Worm (Caenorhabditis elegans) whole organism, midembryonic: Measurements from ENCODE around the gene trpp-5.

Experiments used
- T22C8.4 ChIP-seq: fragments of 200-800 bp; sonication (Bioruptor generic); IDR thresholded peaks from 2 replicates; pipeline ENCODE4 v1.3.6; 2022; ENCODE audit warnings: missing genetic modification characterization, missing compliant biosample characterization
- cog-1 ChIP-seq: sonication (generic microtip); optimal IDR thresholded peaks from 2 replicates; lab custom pipeline; 2016; ENCODE audit warnings: missing genetic modification characterization, missing compliant biosample characterization
- flt-1 ChIP-seq: fragments of 200-800 bp; sonication (Bioruptor generic); IDR thresholded peaks from 2 replicates; pipeline ENCODE4 v1.3.6; 2022; ENCODE audit warnings: missing genetic modification characterization, missing compliant biosample characterization
- klf-2 ChIP-seq: fragments of 200-800 bp; sonication (Bioruptor generic); conservative IDR thresholded peaks from 2 replicates; pipeline ENCODE4 v1.3.6; 2022; ENCODE audit warnings: missing genetic modification reagents, missing genetic modification characterization, missing compliant biosample characterization
- med-1 ChIP-seq: sonication (generic microtip); optimal IDR thresholded peaks from 2 replicates; lab custom pipeline; 2017; ENCODE audit warnings: missing genetic modification characterization, mild to moderate bottlenecking, missing compliant biosample characterization, antibody characterized with exemption, missing genetic modification reagents; ENCODE audit not compliant: insufficient read depth
- ref-1 ChIP-seq: fragments of 200-800 bp; sonication (Bioruptor generic); conservative IDR thresholded peaks from 2 replicates; pipeline ENCODE4 v1.3.6; 2022; ENCODE audit warnings: missing genetic modification reagents, missing genetic modification characterization, missing compliant biosample characterization
- tab-1 ChIP-seq: fragments of 200-800 bp; sonication (Bioruptor generic); IDR thresholded peaks from 2 replicates; pipeline ENCODE4 v1.3.6; 2022; ENCODE audit warnings: missing genetic modification characterization, missing compliant biosample characterization
- ztf-23 ChIP-seq: fragments of 200-800 bp; sonication (Bioruptor generic); IDR thresholded peaks from 2 replicates; pipeline ENCODE4 v1.3.6; 2022; ENCODE audit warnings: missing genetic modification reagents, missing genetic modification characterization, missing compliant biosample characterization
- ztf-29 ChIP-seq: fragments of 200-800 bp; sonication (Bioruptor generic); IDR thresholded peaks from 2 replicates; pipeline ENCODE4 v1.3.6; 2022; ENCODE audit warnings: missing genetic modification reagents, missing genetic modification characterization, missing compliant biosample characterization

trpp-5 gene

DNA sequence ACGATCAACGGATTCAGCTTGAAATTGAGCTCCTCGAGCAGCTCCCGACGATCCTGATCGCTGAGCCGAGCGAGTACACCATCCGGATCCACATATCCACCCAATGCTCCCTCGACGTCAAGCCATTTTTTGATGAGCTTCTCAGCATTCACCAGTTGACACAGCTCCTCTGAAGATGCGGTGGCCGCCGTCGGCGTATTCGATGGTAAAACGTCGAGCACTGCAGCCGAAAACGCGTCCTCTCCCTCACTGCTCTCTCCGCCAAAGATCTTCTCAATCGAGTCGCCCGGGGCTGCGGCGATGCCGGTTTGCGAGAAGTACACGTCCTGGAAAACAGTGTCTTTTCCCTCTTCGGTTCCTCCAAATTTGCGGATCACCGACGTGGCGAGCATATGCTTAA is 12.4 kb upstream of the trpp-5 start:
- TF ChIP-seq T22C8.4 (no peak), med-1 (GFP tag; lab: Kevin White, UChicago) (no peak), ztf-29 (GFP tag; lab: Robert Waterston, UW) (no peak), cog-1 (no peak), tab-1 (GFP tag; lab: Robert Waterston, UW) (no peak)

DNA sequence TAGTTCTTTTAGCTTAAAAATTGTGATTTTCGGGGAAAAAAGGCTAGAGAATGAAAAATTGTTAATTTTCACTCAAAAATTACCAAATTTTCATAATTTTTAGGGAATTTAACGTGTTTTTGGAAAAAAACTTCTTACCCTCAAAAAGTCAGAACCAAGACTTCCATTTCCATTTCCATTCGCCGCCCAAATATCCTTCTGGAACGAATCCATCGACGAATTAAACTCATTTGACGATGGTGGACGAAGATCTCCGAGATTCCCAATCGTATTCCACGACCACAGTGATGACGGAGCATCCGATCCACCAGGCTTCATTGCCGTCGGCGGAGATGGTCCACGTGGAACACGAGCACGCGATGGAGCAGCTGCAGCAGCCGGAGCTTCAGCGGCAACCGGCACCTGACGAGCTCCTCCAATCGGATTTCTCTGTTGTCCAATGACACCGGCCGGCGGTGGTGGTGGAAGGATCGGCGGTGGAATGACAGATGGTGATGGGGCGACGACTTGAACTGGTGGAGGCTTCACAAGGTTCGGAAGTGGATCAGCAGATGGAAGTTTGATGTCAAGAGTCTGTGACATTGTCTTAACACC is 9.6 kb upstream of the trpp-5 start:
- no peak for TF ChIP-seq T22C8.4
- TF ChIP-seq klf-2 (GFP tag; lab: Robert Waterston, UW) = no peak
- no peak for TF ChIP-seq tab-1 (GFP tag; lab: Robert Waterston, UW)
- no peak for TF ChIP-seq med-1 (GFP tag; lab: Kevin White, UChicago)
- TF ChIP-seq flt-1 (GFP tag; lab: Robert Waterston, UW) = no peak
- TF ChIP-seq ztf-23 (GFP tag; lab: Robert Waterston, UW) = no peak
- TF ChIP-seq cog-1 = no peak
- TF ChIP-seq ztf-29 (GFP tag; lab: Robert Waterston, UW) = no peak
- TF ChIP-seq ref-1 (GFP tag; lab: Robert Waterston, UW) = no peak

DNA sequence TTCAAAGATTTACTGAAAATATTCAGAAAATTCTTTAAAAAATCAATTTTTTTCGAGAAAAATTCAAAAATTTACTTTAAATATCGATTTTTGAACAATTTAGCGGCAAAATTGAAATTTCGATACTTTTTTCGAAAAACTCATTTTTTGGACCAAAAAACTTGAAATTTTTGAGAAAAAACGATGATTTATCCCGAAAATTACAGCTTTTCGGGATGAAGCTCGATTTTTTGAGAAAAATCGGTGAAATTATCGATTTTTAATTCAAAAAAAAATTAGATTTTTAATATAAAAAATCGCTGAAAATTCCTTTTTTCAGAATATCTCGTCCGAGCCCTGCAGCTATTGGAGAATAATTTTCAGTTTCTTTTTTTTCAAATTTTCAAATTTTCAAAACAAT is 6.6 kb upstream of the trpp-5 start:
- TF ChIP-seq cog-1 = no peak
- 0 out of 2 replicates have a peak, but pooled peaks have one; percentile 6 for TF ChIP-seq T22C8.4
- TF ChIP-seq ztf-23 (GFP tag; lab: Robert Waterston, UW) = no peak
- TF ChIP-seq med-1 (GFP tag; lab: Kevin White, UChicago) = no peak
- no peak for TF ChIP-seq ztf-29 (GFP tag; lab: Robert Waterston, UW)
- TF ChIP-seq flt-1 (GFP tag; lab: Robert Waterston, UW) = no peak
- no peak for TF ChIP-seq ref-1 (GFP tag; lab: Robert Waterston, UW)
- no peak for TF ChIP-seq klf-2 (GFP tag; lab: Robert Waterston, UW)
- TF ChIP-seq tab-1 (GFP tag; lab: Robert Waterston, UW) = no peak

DNA sequence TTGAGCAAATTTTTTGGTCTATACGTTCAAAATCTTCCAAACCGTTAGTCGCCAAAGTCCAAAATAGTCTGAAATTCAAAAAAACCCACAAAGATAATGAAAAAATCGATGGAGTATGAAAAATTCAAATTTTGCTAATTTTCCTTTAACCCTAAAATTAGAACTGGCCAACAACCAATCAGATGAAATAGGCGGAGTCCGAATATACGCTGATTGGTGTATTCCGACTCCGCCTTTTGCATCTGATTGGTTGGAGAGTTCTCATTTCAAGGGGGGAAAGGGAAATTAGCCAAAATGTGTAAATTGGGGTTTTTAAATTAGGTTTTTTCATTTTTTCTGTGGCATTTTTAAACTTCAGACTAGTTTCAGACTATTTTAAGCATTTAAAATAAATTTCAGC is 2.4 kb upstream of the trpp-5 start:
- TF ChIP-seq cog-1 = no peak
- TF ChIP-seq T22C8.4 = no peak
- no peak for TF ChIP-seq ztf-29 (GFP tag; lab: Robert Waterston, UW)
- TF ChIP-seq ref-1 (GFP tag; lab: Robert Waterston, UW) = no peak
- TF ChIP-seq tab-1 (GFP tag; lab: Robert Waterston, UW) = no peak
- TF ChIP-seq ztf-23 (GFP tag; lab: Robert Waterston, UW) = no peak
- TF ChIP-seq klf-2 (GFP tag; lab: Robert Waterston, UW) = no peak
- TF ChIP-seq med-1 (GFP tag; lab: Kevin White, UChicago) = no peak
- no peak for TF ChIP-seq flt-1 (GFP tag; lab: Robert Waterston, UW)

DNA sequence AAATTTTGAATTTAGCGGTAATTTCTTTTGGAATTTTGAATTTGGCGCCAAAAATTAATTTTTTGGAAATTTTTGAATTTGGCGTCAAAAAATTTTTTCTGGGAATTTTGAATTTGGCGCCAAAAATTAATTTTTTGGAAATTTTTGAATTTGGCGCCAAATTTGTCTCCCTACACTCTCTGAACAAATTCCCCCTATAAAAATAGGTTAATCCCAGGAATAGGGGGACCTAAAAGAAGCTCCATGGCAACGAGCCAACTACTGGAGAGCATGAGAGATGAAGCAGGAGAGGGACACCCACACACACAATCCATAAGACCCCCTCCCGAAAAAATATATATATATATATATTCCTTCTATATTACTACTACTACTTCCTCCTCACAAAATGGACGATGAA is 740 bp upstream of the trpp-5 start, which contains the start of gene aqp-12:
TSS of gene aqp-12 (plus strand) at position 301 of the 400 bp plus-strand sequence.
- no peak for TF ChIP-seq ztf-23 (GFP tag; lab: Robert Waterston, UW)
- TF ChIP-seq flt-1 (GFP tag; lab: Robert Waterston, UW) = no peak
- no peak for TF ChIP-seq cog-1
- no peak for TF ChIP-seq ref-1 (GFP tag; lab: Robert Waterston, UW)
- TF ChIP-seq med-1 (GFP tag; lab: Kevin White, UChicago) = no peak
- TF ChIP-seq ztf-29 (GFP tag; lab: Robert Waterston, UW) = no peak
- TF ChIP-seq tab-1 (GFP tag; lab: Robert Waterston, UW) = no peak
- TF ChIP-seq klf-2 (GFP tag; lab: Robert Waterston, UW) = no peak
- TF ChIP-seq T22C8.4 = no peak

DNA sequence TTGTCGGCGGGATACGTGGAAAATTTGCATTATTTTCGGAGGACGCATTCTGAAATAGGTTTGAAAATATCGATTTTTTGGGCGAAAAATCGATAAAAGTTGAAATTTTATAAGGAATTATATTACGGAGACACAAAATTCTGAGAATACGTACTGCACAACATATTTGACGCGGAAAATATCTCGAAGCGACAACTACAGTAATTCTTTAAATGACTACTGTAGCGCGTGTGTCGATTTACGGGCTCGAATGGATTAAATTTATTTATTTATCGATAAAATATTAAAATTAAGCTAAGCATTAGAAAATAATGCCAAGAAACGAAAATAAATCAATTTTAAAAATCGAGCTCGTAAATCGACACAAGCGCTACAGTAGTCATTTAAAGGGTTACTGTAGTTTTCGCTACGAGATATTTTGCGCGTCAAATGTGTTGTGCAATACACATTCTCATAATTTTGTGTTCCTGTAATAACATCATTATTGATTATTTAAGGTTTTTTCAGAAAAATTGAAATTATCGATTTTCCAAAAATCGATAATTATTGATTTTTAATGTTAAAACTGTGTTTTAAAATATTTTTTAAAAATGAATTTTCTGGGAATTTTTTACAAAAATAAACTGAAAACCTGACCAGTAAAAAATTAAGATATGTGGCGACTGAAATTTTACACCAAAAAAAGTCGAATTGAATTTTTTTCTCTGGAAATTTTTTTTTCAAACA is 2.1 kb downstream of the trpp-5 start, which contains the start of gene polg-1:
TSS of gene polg-1 (minus strand) at position 51 of the 726 bp plus-strand sequence.
- TF ChIP-seq ztf-29 (GFP tag; lab: Robert Waterston, UW) = no peak
- TF ChIP-seq T22C8.4 = peak; percentile 80
- TF ChIP-seq cog-1 = no peak
- TF ChIP-seq med-1 (GFP tag; lab: Kevin White, UChicago) = no peak
- TF ChIP-seq ref-1 (GFP tag; lab: Robert Waterston, UW) = no peak
- TF ChIP-seq klf-2 (GFP tag; lab: Robert Waterston, UW) = 0 out of 2 replicates have a peak, but pooled peaks have one; percentile 21
- no peak for TF ChIP-seq flt-1 (GFP tag; lab: Robert Waterston, UW)
- TF ChIP-seq ztf-23 (GFP tag; lab: Robert Waterston, UW) = no peak

DNA sequence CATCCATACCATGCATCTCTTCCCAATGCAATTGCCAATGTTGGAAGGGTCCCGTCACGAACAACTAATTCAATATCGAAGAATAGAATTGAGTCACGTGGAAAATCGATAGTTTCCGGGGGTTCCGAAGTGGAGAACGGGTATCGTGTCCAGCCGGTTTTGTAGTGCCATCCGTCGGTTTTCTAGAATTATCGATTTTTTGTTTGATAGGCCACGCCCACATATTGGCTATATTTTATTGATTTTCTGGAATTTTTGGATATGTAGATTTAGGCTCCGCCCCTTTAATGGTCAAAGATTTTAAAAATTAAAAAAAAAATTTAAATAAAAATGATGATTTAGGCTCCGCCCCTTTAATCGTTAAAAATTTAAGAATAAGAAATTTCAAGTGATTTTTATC is 3.0 kb downstream of the trpp-5 start:
- TF ChIP-seq flt-1 (GFP tag; lab: Robert Waterston, UW) = no peak
- no peak for TF ChIP-seq klf-2 (GFP tag; lab: Robert Waterston, UW)
- TF ChIP-seq ztf-29 (GFP tag; lab: Robert Waterston, UW) = no peak
- TF ChIP-seq T22C8.4 = peak; percentile 76
- no peak for TF ChIP-seq cog-1

DNA sequence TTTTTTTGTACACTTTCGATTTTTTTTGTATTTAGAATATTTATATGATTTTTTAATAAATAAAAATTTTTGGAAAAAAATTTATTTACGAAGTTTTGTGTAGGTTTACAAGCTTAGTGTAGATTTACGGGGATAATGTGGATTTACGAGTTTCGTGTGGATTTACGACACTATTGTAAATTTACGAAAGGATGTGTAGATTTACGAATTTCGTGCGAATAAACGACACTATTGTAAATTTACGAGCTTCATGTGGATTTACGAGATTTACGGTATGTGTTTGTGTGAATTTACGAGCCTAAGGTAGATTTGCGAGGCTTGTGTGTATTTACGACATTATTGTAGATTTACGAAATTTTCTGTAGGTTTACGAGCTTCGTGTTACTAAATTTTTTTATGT is 13.0 kb downstream of the trpp-5 start:
- TF ChIP-seq cog-1 = no peak
- no peak for TF ChIP-seq ref-1 (GFP tag; lab: Robert Waterston, UW)
- no peak for TF ChIP-seq klf-2 (GFP tag; lab: Robert Waterston, UW)
- TF ChIP-seq ztf-23 (GFP tag; lab: Robert Waterston, UW) = no peak
- TF ChIP-seq T22C8.4 = no peak
- no peak for TF ChIP-seq flt-1 (GFP tag; lab: Robert Waterston, UW)
- TF ChIP-seq ztf-29 (GFP tag; lab: Robert Waterston, UW) = no peak
- TF ChIP-seq med-1 (GFP tag; lab: Kevin White, UChicago) = no peak
- no peak for TF ChIP-seq tab-1 (GFP tag; lab: Robert Waterston, UW)

DNA sequence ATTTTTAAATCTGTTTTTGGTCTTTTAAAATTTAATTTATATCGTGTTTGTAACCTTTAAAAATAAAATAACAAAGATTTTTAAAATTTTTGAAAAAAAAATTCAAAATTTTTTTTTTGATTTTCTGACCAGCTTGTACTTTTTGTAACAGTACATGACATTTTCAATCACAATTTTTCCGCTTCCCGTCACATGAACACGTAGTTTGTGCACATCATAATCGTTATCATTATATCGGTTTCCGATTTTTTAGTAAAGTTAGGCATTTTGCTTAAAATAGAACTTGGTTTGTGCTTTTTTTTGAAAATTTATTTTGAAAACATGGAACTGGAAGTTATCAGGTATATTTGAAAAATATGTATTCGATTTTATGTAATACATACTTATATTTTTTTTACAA is 15.5 kb downstream of the trpp-5 start:
- TF ChIP-seq T22C8.4 = no peak
- TF ChIP-seq tab-1 (GFP tag; lab: Robert Waterston, UW) = no peak
- no peak for TF ChIP-seq ref-1 (GFP tag; lab: Robert Waterston, UW)
- no peak for TF ChIP-seq ztf-23 (GFP tag; lab: Robert Waterston, UW)
- no peak for TF ChIP-seq cog-1
- no peak for TF ChIP-seq med-1 (GFP tag; lab: Kevin White, UChicago)
- TF ChIP-seq klf-2 (GFP tag; lab: Robert Waterston, UW) = no peak
